Worm (Caenorhabditis elegans) whole organism, young adult: Measurements from ENCODE around the gene srp-3.

Source experiments
- F10E7.11 ChIP-seq: sonication (generic microtip); optimal IDR thresholded peaks from 2 replicates; lab custom pipeline; 2017; ENCODE audit warnings: mild to moderate bottlenecking, missing genetic modification characterization, moderate library complexity, missing compliant biosample characterization
- F33H1.4 ChIP-seq: fragments of 200-800 bp; sonication (Bioruptor generic); IDR thresholded peaks from 2 replicates; pipeline ENCODE4 v1.3.6; 2022; ENCODE audit warnings: missing genetic modification reagents, missing genetic modification characterization, missing compliant biosample characterization
- F57C9.4 ChIP-seq: sonication (generic microtip); optimal IDR thresholded peaks from 2 replicates; lab custom pipeline; 2017; ENCODE audit warnings: mild to moderate bottlenecking, missing genetic modification characterization, missing compliant biosample characterization
- ama-1 ChIP-seq, 3 experiments: fragments of 150-350 bp in 1 of 3; sonication (generic microtip) in 2 of 3; optimal IDR thresholded peaks; 2 replicates each; lab custom pipeline; 2014 to 2018; ENCODE audit warnings: missing biosample characterization in 2 of 3, missing genetic modification characterization in 2 of 3, missing genetic modification reagents in 2 of 3
- dpl-1 ChIP-seq: fragments of 150-350 bp; optimal IDR thresholded peaks from 2 replicates; lab custom pipeline; 2014; ENCODE audit warnings: missing biosample characterization, missing genetic modification reagents, missing genetic modification characterization
- ets-4 ChIP-seq: fragments of 200-800 bp; sonication (Bioruptor generic); optimal IDR thresholded peaks from 2 replicates; lab custom pipeline; 2018; ENCODE audit warnings: mild to moderate bottlenecking, missing genetic modification characterization, missing compliant biosample characterization
- hmg-20 ChIP-seq: fragments of 200-800 bp; sonication (Bioruptor generic); IDR thresholded peaks from 2 replicates; pipeline ENCODE4 v1.3.6; 2022; ENCODE audit warnings: missing genetic modification reagents, missing genetic modification characterization, missing compliant biosample characterization
- lag-1 ChIP-seq: fragments of 200-800 bp; sonication (Bioruptor generic); IDR thresholded peaks from 2 replicates; pipeline ENCODE4 v1.3.6; 2022; ENCODE audit warnings: missing genetic modification reagents, missing genetic modification characterization, missing compliant biosample characterization
- madf-3 ChIP-seq: fragments of 200-800 bp; sonication (Bioruptor generic); IDR thresholded peaks from 2 replicates; pipeline ENCODE4 v1.3.6; 2022; ENCODE audit warnings: missing genetic modification reagents, missing genetic modification characterization, missing compliant biosample characterization
- madf-6 ChIP-seq: fragments of 200-800 bp; sonication (Bioruptor generic); IDR thresholded peaks from 2 replicates; pipeline ENCODE4 v1.3.6; 2022; ENCODE audit warnings: missing genetic modification reagents, missing genetic modification characterization, missing compliant biosample characterization
- nhr-27 ChIP-seq: fragments of 200-800 bp; sonication (Bioruptor generic); optimal IDR thresholded peaks from 2 replicates; lab custom pipeline; 2018; ENCODE audit warnings: mild to moderate bottlenecking, missing genetic modification characterization, moderate library complexity, missing compliant biosample characterization
- nhr-90 ChIP-seq: sonication (generic microtip); optimal IDR thresholded peaks from 2 replicates; lab custom pipeline; 2016; ENCODE audit warnings: missing genotype, mild to moderate bottlenecking, missing genetic modification characterization, missing compliant biosample characterization
- pha-4 ChIP-seq: fragments of 150-350 bp; sonication (generic microtip); optimal IDR thresholded peaks from 2 replicates; lab custom pipeline; 2014; ENCODE audit warnings: missing biosample characterization, missing genetic modification reagents, missing genetic modification characterization

DNA sequence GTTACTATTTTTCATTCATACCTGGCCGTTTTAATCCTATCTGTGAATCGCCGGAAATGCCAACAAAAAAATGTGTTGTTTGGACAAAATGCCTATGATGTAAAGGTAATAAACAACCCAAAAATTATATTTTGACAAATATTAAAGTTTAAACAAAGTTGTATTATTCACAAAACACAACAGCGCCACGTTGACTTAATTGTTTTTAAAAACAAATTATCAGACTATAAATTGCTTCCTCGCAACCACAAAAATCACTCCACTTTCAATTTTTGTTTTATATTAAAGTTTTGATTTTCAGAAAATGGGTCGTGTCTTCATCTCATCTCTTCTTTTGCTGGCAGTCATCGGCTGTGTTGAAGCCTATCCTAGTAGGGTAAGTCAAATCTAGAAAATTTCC, 1.3 kb upstream of the srp-3 start, which contains the start of gene Y32G9A.5:
- TF ChIP-seq nhr-27 (no peak), lag-1 (GFP tag; lab: Robert Waterston, UW) (no peak), F10E7.11 (no peak), ets-4 (GFP tag; lab: Kevin White, UChicago) (no peak), madf-3 (GFP tag; lab: Robert Waterston, UW) (no peak), madf-6 (GFP tag; lab: Robert Waterston, UW) (no peak), F57C9.4 (tag; lab: Kevin White, UChicago) (no peak), dpl-1 (GFP tag; lab: Kevin White, UChicago) (no peak), F33H1.4 (GFP tag; lab: Robert Waterston, UW) (no peak), pha-4 (tag; lab: Kevin White, UChicago) (no peak), hmg-20 (no peak), ama-1 (optimal IDR thresholded peaks at IDR 0.05; lab: Kevin White, UChicago) (no peak), ama-1 (GFP tag; optimal IDR thresholded peaks at IDR 0.05; lab: Kevin White, UChicago) (no peak), nhr-90 (tag; lab: Kevin White, UChicago) (no peak)
